Worm (Caenorhabditis elegans) whole organism, early embryonic: ENCODE measurements around the gene F14H3.5.

ENCODE experiments used
- F13C5.2 ChIP-seq: sonication (generic microtip); optimal IDR thresholded peaks from 2 replicates; lab custom pipeline; 2017; ENCODE audit warnings: mild to moderate bottlenecking, missing genetic modification characterization, inconsistent platforms, missing compliant biosample characterization
- ama-1 ChIP-seq: fragments of 150-350 bp; optimal IDR thresholded peaks from 2 replicates; lab custom pipeline; 2014
- ceh-36 ChIP-seq: sonication (generic microtip); optimal IDR thresholded peaks from 2 replicates; lab custom pipeline; 2016; ENCODE audit warnings: missing genetic modification characterization, inconsistent platforms, missing compliant biosample characterization
- flt-1 ChIP-seq: fragments of 200-800 bp; sonication (Bioruptor generic); IDR thresholded peaks from 2 replicates; pipeline ENCODE4 v1.3.6; 2022; ENCODE audit warnings: missing genetic modification characterization, missing compliant biosample characterization
- hmbx-1 ChIP-seq: sonication (generic microtip); optimal IDR thresholded peaks from 2 replicates; lab custom pipeline; 2016; ENCODE audit warnings: mild to moderate bottlenecking, missing genetic modification characterization, missing compliant biosample characterization

DNA sequence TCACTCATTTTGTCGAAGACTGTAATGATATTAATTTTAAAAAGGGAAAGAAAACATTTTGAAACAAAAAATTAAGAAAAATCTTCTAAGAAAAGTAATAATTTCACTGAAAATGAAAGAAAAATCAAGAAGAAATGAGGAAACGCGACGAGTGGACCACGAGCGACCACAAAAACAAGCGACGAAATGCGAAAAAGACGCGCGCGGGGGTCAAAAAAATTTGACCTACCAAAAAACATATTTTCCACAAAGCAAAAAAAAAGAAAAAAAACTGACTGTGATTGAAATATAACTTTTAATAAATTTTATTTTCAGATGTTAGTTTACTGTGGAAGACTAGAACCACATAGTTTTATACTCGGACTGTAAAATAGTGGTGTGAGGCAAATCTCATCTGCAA is 2.0 kb upstream of the F14H3.5 start, which contains the start of gene F14H3.6:
- TF ChIP-seq flt-1 (no peak), hmbx-1 (tag; lab: Kevin White, UChicago) (no peak), ceh-36 (tag; lab: Kevin White, UChicago) (no peak), ama-1 (lab: Kevin White, UChicago) (no peak), F13C5.2 (no peak)
